Worm (Caenorhabditis elegans): ENCODE measurements around the gene F54D5.23.

The F54D5.23 gene

DNA sequence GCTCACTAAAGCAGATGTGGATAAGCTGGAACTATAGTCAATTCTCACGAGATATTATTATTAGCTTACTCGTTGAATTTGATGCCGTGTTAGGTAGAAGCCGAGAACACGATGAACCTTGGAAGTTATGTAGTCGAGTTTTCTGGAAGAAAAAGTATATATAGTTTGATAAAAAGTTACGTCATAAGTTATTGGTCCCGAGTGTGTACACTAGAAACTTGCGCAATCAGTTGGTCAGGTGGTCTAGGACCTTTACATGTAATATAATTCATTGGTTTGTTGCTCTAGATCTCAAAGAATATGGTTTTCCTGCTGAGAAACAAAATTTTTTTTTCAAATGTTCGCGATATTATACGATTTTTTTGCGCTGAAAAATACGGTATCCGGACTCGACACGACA is 33.2 kb downstream of the F54D5.23 start:
- TF ChIP-seq ama-1 (optimal IDR thresholded peaks at IDR 0.05) (no peak), pes-1 (GFP tag; IDR thresholded peaks at IDR 0.05) (no peak), ets-7 (tag; optimal IDR thresholded peaks at IDR 0.05) (no peak), aly-1 (tag; optimal IDR thresholded peaks at IDR 0.05) (no peak), hnd-1 (tag; optimal IDR thresholded peaks at IDR 0.05) (no peak), sea-1 (GFP tag; conservative IDR thresholded peaks at IDR 0.05) (no peak), hmbx-1 (tag; optimal IDR thresholded peaks at IDR 0.05) (no peak), B0310.2 (tag; optimal IDR thresholded peaks at IDR 0.05) (no peak), hmg-4 (GFP tag; optimal IDR thresholded peaks at IDR 0.05) (no peak), F13C5.2 (tag; optimal IDR thresholded peaks at IDR 0.05) (no peak), ceh-13 (GFP tag; optimal IDR thresholded peaks at IDR 0.05) (no peak), tbx-11 (GFP tag; IDR thresholded peaks at IDR 0.05) (no peak), tbx-37 (GFP tag; conservative IDR thresholded peaks at IDR 0.05) (no peak), ceh-36 (tag; optimal IDR thresholded peaks at IDR 0.05) (no peak), scrt-1 (GFP tag; IDR thresholded peaks at IDR 0.05) (no peak)

- TF ChIP-seq tra-4 (tag; optimal IDR thresholded peaks at IDR 0.05), result no peak
- TF ChIP-seq flt-1 (GFP tag; IDR thresholded peaks at IDR 0.05), result peak; percentile 35; the same call in 1 of the 2 replicates
- TF ChIP-seq ceh-36 (tag; optimal IDR thresholded peaks at IDR 0.05), result peak; percentile 11
- TF ChIP-seq ets-7 (tag; optimal IDR thresholded peaks at IDR 0.05), result no peak
- peak; percentile 74 for TF ChIP-seq hmg-4 (GFP tag; optimal IDR thresholded peaks at IDR 0.05)
- TF ChIP-seq hmbx-1 (tag; optimal IDR thresholded peaks at IDR 0.05), result no peak
- TF ChIP-seq sea-1 (GFP tag; conservative IDR thresholded peaks at IDR 0.05), result peak; percentile 56; the same call in 1 of the 2 replicates
- 0 out of 2 replicates have a peak, but pooled peaks have one; percentile 7 for TF ChIP-seq pes-1 (GFP tag; IDR thresholded peaks at IDR 0.05)
- 0 out of 2 replicates have a peak, but pooled peaks have one; percentile 4 for TF ChIP-seq tbx-37 (GFP tag; conservative IDR thresholded peaks at IDR 0.05)
Measured at ce11 chrII:11535429-11535828, 33.7 kb downstream of the F54D5.23 start.

DNA sequence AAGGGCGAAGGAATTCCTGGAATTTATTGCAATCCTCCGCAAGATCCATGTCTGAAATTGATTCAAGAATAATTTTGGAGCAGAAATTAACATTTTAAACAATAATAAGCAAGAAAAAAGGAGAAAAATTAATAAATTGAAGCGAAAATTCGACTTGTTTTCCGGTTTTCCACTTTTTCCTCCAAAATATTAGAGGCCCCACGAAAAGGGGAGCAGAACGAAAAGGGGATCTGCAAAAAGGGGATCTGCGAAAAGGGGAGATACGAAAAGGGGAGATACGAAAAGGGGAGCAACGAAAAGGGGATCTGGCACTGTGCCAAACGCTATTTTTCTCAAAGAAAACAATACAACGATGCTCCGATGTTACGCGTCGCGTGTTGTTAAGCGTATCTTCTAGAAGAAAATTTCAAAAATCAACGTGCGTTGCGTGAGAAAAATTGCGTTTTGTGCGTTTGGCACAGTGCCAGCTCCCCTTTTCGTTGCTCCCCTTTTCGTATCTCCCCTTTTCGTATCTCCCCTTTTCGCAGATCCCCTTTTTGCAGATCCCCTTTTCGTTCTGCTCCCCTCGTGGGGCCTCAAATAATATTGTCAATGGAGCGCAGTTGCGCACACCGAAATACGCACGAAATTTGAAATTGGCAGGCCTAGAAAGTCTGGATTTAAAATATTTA is 34.5 kb downstream of the F54D5.23 start, which contains the start of gene Y62F5A.12:
Gene Y62F5A.12 (minus strand): TSS at position 51 of the 671 bp plus-strand sequence.
- TF ChIP-seq hnd-1 (tag; optimal IDR thresholded peaks at IDR 0.05) (peak; percentile 36), pes-1 (GFP tag; IDR thresholded peaks at IDR 0.05) (peak; percentile 86), hmg-4 (GFP tag; optimal IDR thresholded peaks at IDR 0.05) (peak; percentile 13), tbx-37 (GFP tag; conservative IDR thresholded peaks at IDR 0.05) (peak; percentile 86), sea-1 (GFP tag; conservative IDR thresholded peaks at IDR 0.05) (peak; percentile 79), scrt-1 (GFP tag; IDR thresholded peaks at IDR 0.05) (peak; percentile 71; the same call in 1 of the 2 replicates), ceh-13 (GFP tag; optimal IDR thresholded peaks at IDR 0.05) (peak; percentile 14), tbx-11 (GFP tag; IDR thresholded peaks at IDR 0.05) (peak; percentile 63), flt-1 (GFP tag; IDR thresholded peaks at IDR 0.05) (peak; percentile 82), ets-7 (tag; optimal IDR thresholded peaks at IDR 0.05) (peak; percentile 70)

DNA sequence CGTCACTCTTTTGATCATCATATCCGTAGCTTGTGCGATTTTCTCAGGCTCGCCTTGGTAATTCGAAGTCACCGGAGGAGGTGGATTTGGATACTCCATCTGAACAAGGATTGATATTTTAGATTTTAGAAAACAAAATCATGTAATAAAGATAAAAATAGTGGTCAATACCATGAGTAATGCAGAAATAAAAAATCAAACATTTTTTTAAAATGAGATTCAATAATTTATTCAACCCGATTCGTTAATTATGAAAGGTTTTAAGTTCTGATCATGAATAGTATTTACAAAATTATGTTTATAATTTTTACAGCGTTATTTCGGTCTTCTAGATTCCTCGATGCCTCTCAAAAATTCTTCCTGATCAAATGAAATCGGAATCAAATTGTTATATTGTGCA is 35.4 kb downstream of the F54D5.23 start, which contains the start of gene mdt-8:
Gene mdt-8 (minus strand): TSS at position 101 of the 400 bp plus-strand sequence.
- TF ChIP-seq tra-4 (tag; optimal IDR thresholded peaks at IDR 0.05) (no peak), sea-1 (GFP tag; conservative IDR thresholded peaks at IDR 0.05) (no peak), hnd-1 (tag; optimal IDR thresholded peaks at IDR 0.05) (no peak)

DNA sequence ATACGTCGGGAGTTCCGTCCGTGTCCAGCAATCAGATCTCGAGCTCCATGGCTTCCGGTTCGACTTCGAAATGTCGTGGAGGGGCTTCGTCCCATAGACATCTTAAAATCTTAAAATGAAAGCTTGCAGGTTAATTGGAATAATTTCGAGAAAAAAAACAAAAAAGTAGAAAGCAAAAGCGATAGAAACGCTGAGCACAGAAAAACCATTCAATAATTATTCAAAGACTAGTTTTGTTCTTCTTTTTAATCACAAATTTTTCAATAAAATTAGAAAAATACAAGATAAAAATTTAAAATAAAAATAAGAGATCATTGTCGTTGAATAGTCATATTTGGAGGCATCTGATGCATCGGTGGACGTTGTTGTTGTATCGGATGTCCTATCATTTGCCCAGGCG is 42.1 kb downstream of the F54D5.23 start, which contains the start of gene age-1:
Gene age-1 (minus strand): TSS at position 101 of the 400 bp plus-strand sequence.
- TF ChIP-seq ama-1 (optimal IDR thresholded peaks at IDR 0.05), result no peak
- TF ChIP-seq hnd-1 (tag; optimal IDR thresholded peaks at IDR 0.05), result no peak
- no peak for TF ChIP-seq pes-1 (GFP tag; IDR thresholded peaks at IDR 0.05)
- no peak for TF ChIP-seq tra-4 (tag; optimal IDR thresholded peaks at IDR 0.05)
- no peak for TF ChIP-seq ceh-36 (tag; optimal IDR thresholded peaks at IDR 0.05)
- TF ChIP-seq aly-1 (tag; optimal IDR thresholded peaks at IDR 0.05), result no peak
- no peak for TF ChIP-seq scrt-1 (GFP tag; IDR thresholded peaks at IDR 0.05)
- no peak for TF ChIP-seq sea-1 (GFP tag; conservative IDR thresholded peaks at IDR 0.05)
- no peak for TF ChIP-seq hmg-4 (GFP tag; optimal IDR thresholded peaks at IDR 0.05)
- no peak for TF ChIP-seq hmbx-1 (tag; optimal IDR thresholded peaks at IDR 0.05)
- TF ChIP-seq B0310.2 (tag; optimal IDR thresholded peaks at IDR 0.05), result no peak
- TF ChIP-seq F13C5.2 (tag; optimal IDR thresholded peaks at IDR 0.05), result no peak

DNA sequence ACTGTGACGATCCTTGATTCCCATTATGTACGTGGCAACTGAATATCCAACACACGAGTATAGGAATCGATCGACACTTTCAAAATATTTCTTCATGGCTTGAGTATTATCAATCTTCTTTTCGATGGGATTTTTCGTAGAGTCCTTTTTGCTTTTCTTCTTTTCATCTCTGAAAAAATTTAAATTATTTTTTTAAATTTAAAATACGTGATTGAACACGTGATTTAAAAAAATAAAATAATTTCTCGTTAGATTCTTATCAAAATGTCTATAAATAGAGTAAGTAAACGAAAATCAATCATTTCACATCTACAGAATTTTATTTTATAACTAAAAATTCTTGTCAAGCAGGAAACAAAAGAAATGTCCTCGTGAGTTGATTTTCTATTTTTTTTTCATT is 47.8 kb downstream of the F54D5.23 start, which contains the start of gene Y62F5A.10:
Gene Y62F5A.10 (plus strand): TSS at position 301 of the 400 bp plus-strand sequence.
- TF ChIP-seq hnd-1 (tag; optimal IDR thresholded peaks at IDR 0.05), result no peak
- TF ChIP-seq tbx-37 (GFP tag; conservative IDR thresholded peaks at IDR 0.05), result no peak
- no peak for TF ChIP-seq ceh-36 (tag; optimal IDR thresholded peaks at IDR 0.05)
